Fruit fly (Drosophila melanogaster): ENCODE measurements around the gene CG5892.

The CG5892 gene

DNA sequence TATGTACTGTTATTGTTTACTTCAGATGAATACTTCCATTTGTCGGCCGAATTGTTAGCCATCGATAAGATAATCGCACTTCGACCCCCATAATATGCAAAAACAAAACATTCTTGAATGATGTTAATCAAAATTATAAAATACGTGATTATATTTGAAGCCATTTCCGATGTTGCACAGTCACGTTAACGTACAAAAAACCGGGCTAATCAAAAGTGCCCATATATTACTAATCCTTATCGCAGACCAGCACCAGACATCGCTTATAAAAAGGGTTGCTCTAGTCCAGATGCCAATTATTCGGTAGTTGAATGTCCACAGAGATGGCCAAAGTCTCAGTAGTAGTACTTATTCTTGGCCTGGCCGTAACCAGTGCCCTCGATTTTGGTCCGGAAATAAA is at the start of gene CG5892:
CG5892 (plus strand) TSS at position 301 of the 400 bp plus-strand sequence.
- TF ChIP-seq CG17801 (GFP tag; optimal IDR thresholded peaks at IDR 0.05; ENCODE audit: partially characterized antibody): no peak

dm6 chr3R:21193742-21194141 is 48.7 kb upstream of the CG5892 start:
- no peak for TF ChIP-seq CG17801 (GFP tag; optimal IDR thresholded peaks at IDR 0.05; ENCODE audit: partially characterized antibody)

- no peak for TF ChIP-seq CG17801 (GFP tag; optimal IDR thresholded peaks at IDR 0.05; ENCODE audit: partially characterized antibody)
These were observed 47.0 kb upstream of the CG5892 start for dm6 chr3R:21195210-21195967.

DNA sequence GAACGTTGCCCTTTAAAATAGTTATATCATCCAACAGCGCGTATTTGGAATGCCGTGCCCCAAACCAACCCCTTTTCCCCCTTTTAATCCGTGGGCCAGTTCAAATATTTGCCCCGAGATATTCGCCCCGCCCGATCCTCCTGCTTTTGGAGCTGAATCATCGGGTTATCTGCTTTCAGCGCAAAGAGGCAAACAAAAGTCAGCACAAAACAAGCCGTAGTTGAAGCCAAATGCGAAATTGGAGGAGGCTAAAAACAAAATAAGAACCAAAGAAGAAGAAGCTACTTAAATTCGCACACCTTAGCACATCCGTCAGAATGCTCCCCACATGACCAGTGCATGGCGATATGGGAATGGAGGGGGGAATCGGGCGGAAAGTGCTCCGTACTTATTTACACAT is 44.9 kb upstream of the CG5892 start:
- peak; percentile 39 for TF ChIP-seq CG17801 (GFP tag; optimal IDR thresholded peaks at IDR 0.05; ENCODE audit: partially characterized antibody)

- TF ChIP-seq CG17801 (GFP tag; optimal IDR thresholded peaks at IDR 0.05; ENCODE audit: partially characterized antibody): no peak
These were observed 44.3 kb upstream of the CG5892 start for dm6 chr3R:21198073-21198472.

dm6 chr3R:21199085-21199899 is 43.1 kb upstream of the CG5892 start:
- no peak for TF ChIP-seq CG17801 (GFP tag; optimal IDR thresholded peaks at IDR 0.05; ENCODE audit: partially characterized antibody)

dm6 chr3R:21199953-21200368 is 42.5 kb upstream of the CG5892 start:
- TF ChIP-seq CG17801 (GFP tag; optimal IDR thresholded peaks at IDR 0.05; ENCODE audit: partially characterized antibody): no peak

- no peak for TF ChIP-seq CG17801 (GFP tag; optimal IDR thresholded peaks at IDR 0.05; ENCODE audit: partially characterized antibody)
These were observed 40.8 kb upstream of the CG5892 start for dm6 chr3R:21201627-21202026.

DNA sequence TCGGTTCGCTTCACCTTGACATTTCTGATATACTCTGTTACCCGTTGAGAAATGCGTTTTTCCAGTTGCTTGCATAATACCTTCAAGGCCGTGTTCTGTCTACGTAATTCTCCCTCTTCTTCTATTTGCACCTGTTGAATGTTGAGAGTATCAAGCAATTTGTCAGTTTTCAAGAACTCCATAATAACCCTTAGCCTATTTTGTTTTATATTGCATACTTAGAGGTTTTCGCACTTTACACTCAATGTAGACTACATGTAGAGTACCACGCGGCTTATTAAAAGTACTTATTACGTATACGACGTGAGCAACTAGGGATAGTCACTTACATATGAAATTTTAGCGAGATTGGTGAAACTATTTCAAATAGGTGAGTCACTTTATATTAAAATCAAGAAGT is 39.3 kb upstream of the CG5892 start:
- peak; percentile 16 for TF ChIP-seq CG17801 (GFP tag; optimal IDR thresholded peaks at IDR 0.05; ENCODE audit: partially characterized antibody)

DNA sequence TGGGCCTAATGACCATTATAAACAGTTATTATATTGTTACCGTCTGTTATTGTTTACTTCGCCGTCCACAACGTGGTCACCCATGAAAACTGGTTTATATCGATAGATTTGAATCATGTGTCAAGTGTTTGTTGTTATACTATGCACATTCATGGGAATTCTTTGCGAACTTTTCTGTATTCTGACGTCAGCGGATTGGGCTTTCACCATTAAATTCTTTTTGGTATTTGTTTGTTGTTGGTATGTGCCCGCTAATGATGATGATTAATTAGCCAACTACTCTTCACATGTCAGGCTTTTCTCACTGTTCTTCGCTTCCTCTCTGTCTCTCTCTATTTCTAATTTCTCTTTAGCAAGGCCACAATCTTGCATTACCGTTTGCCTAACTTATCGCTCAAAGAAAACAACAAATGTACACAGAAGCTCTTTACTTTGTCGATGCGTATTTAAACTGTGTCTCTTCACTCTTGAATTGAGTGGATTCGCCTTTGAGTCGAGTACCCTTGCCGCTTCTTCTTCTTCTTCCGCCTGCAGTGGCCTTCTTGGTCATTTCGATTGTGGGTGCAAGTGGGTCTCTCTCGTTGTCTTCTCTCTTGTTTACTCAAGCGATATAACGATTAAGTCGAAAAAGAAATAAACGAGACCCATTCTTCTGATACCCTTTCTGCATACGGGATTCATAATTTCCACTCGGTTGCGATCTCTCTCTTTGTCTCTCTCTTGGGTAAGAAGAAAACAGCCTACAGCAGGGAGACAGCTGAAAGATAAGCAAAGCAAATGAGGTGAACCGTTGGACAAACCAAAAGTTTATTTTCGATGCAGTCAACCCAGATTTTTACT is 38.5 kb upstream of the CG5892 start:
- no peak for TF ChIP-seq CG17801 (GFP tag; optimal IDR thresholded peaks at IDR 0.05; ENCODE audit: partially characterized antibody)

DNA sequence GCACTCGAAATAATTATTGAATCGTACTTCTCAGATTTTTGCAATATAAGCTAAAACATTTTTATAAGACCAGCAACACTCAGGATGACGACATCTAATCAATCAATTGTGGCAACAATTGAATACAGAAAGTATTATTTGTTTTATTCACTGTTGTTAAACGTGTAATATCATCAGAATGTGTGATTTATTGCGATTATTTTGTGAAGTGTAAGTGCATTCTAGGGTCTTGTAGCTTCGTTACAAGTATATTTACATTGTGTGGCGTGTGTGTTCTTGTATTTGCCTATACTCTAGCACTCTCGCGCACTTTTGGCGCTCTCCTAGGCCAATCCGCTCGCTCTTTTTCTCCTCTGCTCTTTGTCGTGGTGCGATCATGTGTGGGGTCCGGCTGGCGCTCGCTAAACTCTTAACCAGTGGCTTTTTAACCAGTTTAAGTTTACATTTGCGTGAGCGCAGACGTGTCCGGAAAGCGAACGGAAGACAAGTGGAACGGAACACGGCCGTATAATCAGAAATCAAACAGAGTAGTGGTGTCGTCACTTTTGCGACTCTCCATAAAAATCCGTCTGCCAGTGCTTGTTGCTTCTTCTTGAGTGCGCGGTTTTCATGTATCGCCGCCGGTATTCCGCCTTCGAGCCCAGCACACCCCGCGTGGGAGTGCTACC is 37.8 kb upstream of the CG5892 start:
- peak; percentile 90 for TF ChIP-seq CG17801 (GFP tag; optimal IDR thresholded peaks at IDR 0.05; ENCODE audit: partially characterized antibody)

DNA sequence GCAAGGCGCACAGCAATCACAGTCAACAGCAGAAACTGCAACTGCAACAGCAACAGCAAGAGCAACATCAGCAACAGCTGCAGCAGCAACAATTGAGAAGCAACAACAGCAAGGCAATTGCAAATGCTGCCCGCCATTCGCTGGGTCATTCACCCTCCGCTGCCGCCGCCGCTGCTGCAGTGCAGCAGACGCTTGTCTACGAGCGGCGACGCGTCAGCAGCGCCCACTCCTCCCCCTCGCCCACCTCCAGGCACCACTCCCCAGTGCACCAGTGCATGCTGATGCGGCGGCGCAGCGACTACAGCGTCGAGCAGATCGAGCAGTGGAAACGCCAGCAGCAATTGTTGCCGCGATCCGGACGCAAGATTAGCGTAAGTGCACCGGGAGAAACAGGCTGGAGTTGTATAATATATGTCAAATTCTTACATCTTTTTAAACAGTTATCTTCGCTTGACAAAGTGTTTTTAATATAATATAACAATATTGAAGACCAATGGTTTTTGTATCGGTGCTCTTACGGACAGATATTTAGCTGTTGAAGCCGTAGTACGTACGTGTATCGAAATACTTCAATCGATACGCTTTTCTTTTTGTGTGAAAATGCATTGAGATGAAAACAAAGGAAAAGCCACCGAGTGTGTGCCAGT is 36.6 kb upstream of the CG5892 start:
- no peak for TF ChIP-seq CG17801 (GFP tag; optimal IDR thresholded peaks at IDR 0.05; ENCODE audit: partially characterized antibody)

DNA sequence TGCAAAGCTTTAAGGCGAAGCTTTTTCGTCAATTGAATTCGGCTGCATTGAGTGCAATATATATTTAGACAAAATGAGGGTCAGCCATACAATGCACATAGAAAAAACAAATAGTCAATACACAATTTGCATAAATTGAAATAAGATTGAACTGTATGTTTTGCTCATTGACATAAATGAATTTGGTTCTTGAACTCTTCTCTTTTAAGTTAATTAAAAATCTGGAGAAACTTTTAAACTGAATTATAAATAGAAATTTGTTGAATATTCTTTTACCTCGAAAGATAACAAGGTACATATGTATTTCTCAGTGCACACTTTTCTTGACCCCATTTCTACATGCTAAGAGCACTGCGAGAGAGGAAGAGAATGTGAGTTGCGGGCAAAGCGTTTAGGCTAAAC is 36.1 kb upstream of the CG5892 start:
- TF ChIP-seq CG17801 (GFP tag; optimal IDR thresholded peaks at IDR 0.05; ENCODE audit: partially characterized antibody): no peak

dm6 chr3R:21206802-21207238 is 35.6 kb upstream of the CG5892 start:
- no peak for TF ChIP-seq CG17801 (GFP tag; optimal IDR thresholded peaks at IDR 0.05; ENCODE audit: partially characterized antibody)

All from ovary, adult (tissue).